Fruit fly (Drosophila melanogaster): ENCODE measurements around the gene CG8028.
A peak's percentile ranks its signal among the peaks of the same experiment; 100 is the strongest.

CG8028 gene

dm6 chrX:19259802-19260695 is 20.1 kb downstream of the CG8028 start (continued):
- 0 out of 4 replicates have a peak, but pooled peaks have one; percentile 46 for TF ChIP-seq chinmo (GFP tag; IDR thresholded peaks at IDR 0.05; ENCODE audit: partially characterized antibody)

DNA sequence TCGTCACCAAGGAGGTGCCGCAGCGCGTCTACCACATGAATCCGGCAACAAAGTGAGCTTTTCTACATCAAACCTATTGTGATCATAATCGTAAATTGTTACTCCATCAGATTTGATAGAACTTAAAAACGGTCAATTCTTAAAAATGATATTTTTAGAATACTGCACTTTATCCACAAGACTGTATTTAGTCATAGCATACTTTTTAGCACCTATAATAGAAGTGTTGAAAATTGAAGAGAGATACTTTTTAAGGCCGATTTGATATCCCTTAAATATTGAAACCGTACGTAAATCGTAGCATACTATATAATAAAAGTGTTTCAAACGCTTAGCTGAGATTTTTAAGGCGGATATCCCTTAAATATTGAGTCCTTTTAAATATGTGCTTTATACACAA is 30.0 kb downstream of the CG8028 start:
- no peak for TF ChIP-seq pzg (GFP tag; optimal IDR thresholded peaks at IDR 0.05)
- TF ChIP-seq Spps (tag; optimal IDR thresholded peaks at IDR 0.05) = no peak
- TF ChIP-seq sim (GFP tag; IDR thresholded peaks at IDR 0.05) = no peak
- TF ChIP-seq CG15601 (tag; optimal IDR thresholded peaks at IDR 0.05) = no peak
- no peak for TF ChIP-seq Optix (GFP tag; IDR thresholded peaks at IDR 0.05)
- TF ChIP-seq Sox100B (GFP tag; optimal IDR thresholded peaks at IDR 0.05) = no peak
- TF ChIP-seq al (GFP tag; IDR thresholded peaks at IDR 0.05) = no peak
- no peak for TF ChIP-seq CG18262 (tag; optimal IDR thresholded peaks at IDR 0.05)
- no peak for TF ChIP-seq jing (GFP tag; optimal IDR thresholded peaks at IDR 0.05)
- TF ChIP-seq CG14014 (GFP tag; IDR thresholded peaks at IDR 0.05) = no peak
- TF ChIP-seq CG17612 (GFP tag; IDR thresholded peaks at IDR 0.05) = peak; percentile 53; the same call in 1 of the 2 replicates
- no peak for TF ChIP-seq twi (tag; optimal IDR thresholded peaks at IDR 0.05)
- no peak for TF ChIP-seq repo (GFP tag; optimal IDR thresholded peaks at IDR 0.05)
- TF ChIP-seq CG12769 (tag; optimal IDR thresholded peaks at IDR 0.05) = no peak
- TF ChIP-seq CG8290 (GFP tag; optimal IDR thresholded peaks at IDR 0.05) = peak; percentile 81
- peak in 1 of 2 experiments; percentile 47 for TF ChIP-seq CG8290 (tag; optimal IDR thresholded peaks at IDR 0.05)

- TF ChIP-seq Hr78 (GFP tag; optimal IDR thresholded peaks at IDR 0.05) (peak in 1 of 2 experiments; percentile 67), CG8290 (GFP tag; optimal IDR thresholded peaks at IDR 0.05) (peak; percentile 70), CG8290 (tag; optimal IDR thresholded peaks at IDR 0.05) (peak in 1 of 2 experiments; percentile 84), CG7357 (GFP tag; IDR thresholded peaks at IDR 0.05) (no peak), CG17612 (GFP tag; IDR thresholded peaks at IDR 0.05) (peak; percentile 98), CG11085 (GFP tag; IDR thresholded peaks at IDR 0.05) (no peak)
These were observed 30.8 kb downstream of the CG8028 start for dm6 chrX:19249339-19249738.

DNA sequence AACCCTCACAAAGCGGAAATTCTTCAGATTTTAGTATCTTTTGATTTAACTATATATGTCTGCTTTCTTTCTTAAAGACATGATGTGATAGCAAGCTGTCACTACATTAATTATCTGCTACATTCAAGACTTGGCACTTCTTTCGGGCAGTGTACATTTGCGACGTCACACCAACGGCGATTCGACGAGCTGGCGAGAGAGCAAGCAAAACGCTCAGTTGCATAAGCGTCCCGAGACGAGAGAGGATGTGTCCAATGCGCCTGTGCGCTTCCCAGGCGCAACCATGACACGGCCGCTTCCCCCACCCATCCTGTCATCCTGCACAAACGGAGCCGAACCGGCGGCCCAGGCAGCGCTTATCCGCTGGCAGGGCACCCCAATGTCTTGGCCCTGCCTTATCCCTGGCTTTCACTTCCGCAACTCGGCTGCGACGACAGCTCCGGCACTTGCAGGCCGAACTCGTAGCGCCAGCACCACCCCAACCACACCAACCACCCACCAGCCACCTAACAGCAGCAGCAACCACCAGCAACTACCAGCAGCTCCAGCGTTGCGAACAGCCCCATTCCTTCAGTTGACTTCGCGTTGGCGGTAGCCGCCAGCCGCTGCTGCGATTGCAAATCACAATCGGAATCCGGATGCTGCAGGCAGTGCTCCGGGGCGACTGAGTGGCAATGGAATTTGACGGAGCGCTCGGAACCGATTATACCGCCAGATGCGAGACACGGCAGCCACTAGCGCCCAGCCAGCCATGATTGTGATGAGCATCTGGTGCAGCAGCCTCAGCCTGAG is 31.5 kb downstream of the CG8028 start, which contains the start of gene Hs3st-B:
Gene Hs3st-B, plus strand, starts transcription at position 214 of the 792 bp plus-strand sequence.
- no peak for TF ChIP-seq btn (GFP tag; optimal IDR thresholded peaks at IDR 0.05)
- TF ChIP-seq CG8924 (tag; optimal IDR thresholded peaks at IDR 0.05) = peak; percentile 35
- peak; percentile 6; the same call in 1 of the 3 replicates for TF ChIP-seq ci (GFP tag; IDR thresholded peaks at IDR 0.05)
- TF ChIP-seq CG1792 (GFP tag; optimal IDR thresholded peaks at IDR 0.05) = no peak
- no peak for TF ChIP-seq CG34224 (GFP tag; IDR thresholded peaks at IDR 0.05; ENCODE audit: partially characterized antibody)
- TF ChIP-seq Side (GFP tag; optimal IDR thresholded peaks at IDR 0.05) = no peak
- TF ChIP-seq CG11723 (GFP tag; optimal IDR thresholded peaks at IDR 0.05) = no peak
- no peak for TF ChIP-seq gro (GFP tag; optimal IDR thresholded peaks at IDR 0.05)
- no peak for TF ChIP-seq CG15011 (GFP tag; optimal IDR thresholded peaks at IDR 0.05)
- TF ChIP-seq CG18011 (GFP tag; optimal IDR thresholded peaks at IDR 0.05) = no peak
- no peak for TF ChIP-seq sug (tag; optimal IDR thresholded peaks at IDR 0.05)
- TF ChIP-seq lola (GFP tag; optimal IDR thresholded peaks at IDR 0.05) = no peak
- TF ChIP-seq CG10565 (GFP tag; optimal IDR thresholded peaks at IDR 0.05) = no peak
- TF ChIP-seq Tbp (GFP tag; optimal IDR thresholded peaks at IDR 0.05) = no peak
- no peak for TF ChIP-seq gfzf (GFP tag; optimal IDR thresholded peaks at IDR 0.05)
- no peak for TF ChIP-seq Elba2 (GFP tag; optimal IDR thresholded peaks at IDR 0.05)
- TF ChIP-seq tll (GFP tag; optimal IDR thresholded peaks at IDR 0.05) = no peak
- no peak for TF ChIP-seq kay (GFP tag; optimal IDR thresholded peaks at IDR 0.05)
- TF ChIP-seq Ssrp (tag; optimal IDR thresholded peaks at IDR 0.05) = peak; percentile 22
- TF ChIP-seq D (optimal IDR thresholded peaks at IDR 0.05) = no peak
- no peak for TF ChIP-seq D (GFP tag; optimal IDR thresholded peaks at IDR 0.05)
- TF ChIP-seq insv (GFP tag; optimal IDR thresholded peaks at IDR 0.05) = no peak
- TF ChIP-seq CG5180 (GFP tag; optimal IDR thresholded peaks at IDR 0.05) = no peak
